Fruit fly (Drosophila melanogaster): ENCODE data around the gene CREG.

- TF ChIP-seq CG8478 (optimal IDR thresholded peaks at IDR 0.05) (no peak), CTCF (optimal IDR thresholded peaks at IDR 0.05) (no peak)
Measured at dm6 chr3R:17405009-17405408, 10.6 kb upstream of the CREG start, which contains the start of gene CG42823.
